Worm (Caenorhabditis elegans) whole organism, L4/young adult: ENCODE data around the gene C52E2.4.
"Not testable (repeated sequence)": the region's sequence is repeated elsewhere in the genome, so short reads cannot be mapped to it uniquely, and the experiment has no call there.

Source experiments
- W03F9.2 ChIP-seq: fragments of 150-350 bp; optimal IDR thresholded peaks from 2 replicates; lab custom pipeline; 2014; ENCODE audit warnings: missing biosample characterization, missing genetic modification characterization
- dao-5 ChIP-seq: sonication (generic microtip); optimal IDR thresholded peaks from 2 replicates; lab custom pipeline; 2016; ENCODE audit warnings: missing genotype, missing genetic modification characterization, moderate library complexity, missing compliant biosample characterization
- him-1 ChIP-seq: sonication (generic microtip); optimal IDR thresholded peaks from 2 replicates; lab custom pipeline; 2016; ENCODE audit warnings: missing genotype, missing genetic modification reagents, missing genetic modification characterization, missing compliant biosample characterization

C52E2.4 gene

ce11 chrII:1842894-1843293, at the start of gene C52E2.4, which contains the start of gene C52E2.5:
Gene C52E2.4, plus strand, starts transcription at chrII:1843145.
Gene C52E2.5, minus strand, starts transcription at chrII:1842936.
- TF ChIP-seq W03F9.2 (tag; lab: Kevin White, UChicago) (no peak), him-1 (tag; lab: Kevin White, UChicago) (no peak), dao-5 (tag; lab: Kevin White, UChicago) (no peak)

- TF ChIP-seq dao-5 (tag; lab: Kevin White, UChicago) (no peak), W03F9.2 (tag; lab: Kevin White, UChicago) (no peak), him-1 (tag; lab: Kevin White, UChicago) (no peak)
Measured at ce11 chrII:1806358-1806757, 36.6 kb upstream of the C52E2.4 start, which contains the start of gene C08F1.12. Gene C08F1.12, minus strand, starts transcription at chrII:1806458.

- no peak for TF ChIP-seq dao-5 (tag; lab: Kevin White, UChicago)
- TF ChIP-seq W03F9.2 (tag; lab: Kevin White, UChicago): no peak
- no peak for TF ChIP-seq him-1 (tag; lab: Kevin White, UChicago)
Measured at ce11 chrII:1808217-1808616, 34.7 kb upstream of the C52E2.4 start, which contains the start of gene C08F1.8. Gene C08F1.8, minus strand, starts transcription at chrII:1808317.

- no peak for TF ChIP-seq him-1 (tag; lab: Kevin White, UChicago)
- TF ChIP-seq dao-5 (tag; lab: Kevin White, UChicago): no peak
- no peak for TF ChIP-seq W03F9.2 (tag; lab: Kevin White, UChicago)
Measured at ce11 chrII:1816053-1816452, 26.9 kb upstream of the C52E2.4 start.

- TF ChIP-seq dao-5 (tag; lab: Kevin White, UChicago): no peak
- no peak for TF ChIP-seq him-1 (tag; lab: Kevin White, UChicago)
- no peak for TF ChIP-seq W03F9.2 (tag; lab: Kevin White, UChicago)
Measured at ce11 chrII:1818300-1818699, 24.6 kb upstream of the C52E2.4 start, which contains the start of gene fbxb-10. Gene fbxb-10, minus strand, starts transcription at chrII:1818400.

- TF ChIP-seq him-1 (tag; lab: Kevin White, UChicago) (no peak), W03F9.2 (tag; lab: Kevin White, UChicago) (peak; percentile 44), dao-5 (tag; lab: Kevin White, UChicago) (no peak)
Measured at ce11 chrII:1819944-1820570, 22.9 kb upstream of the C52E2.4 start, which contains the start of gene fbxc-19. Gene fbxc-19, plus strand, starts transcription at chrII:1820479.

- TF ChIP-seq W03F9.2 (tag; lab: Kevin White, UChicago): no peak
- no peak for TF ChIP-seq dao-5 (tag; lab: Kevin White, UChicago)
- no peak for TF ChIP-seq him-1 (tag; lab: Kevin White, UChicago)
Measured at ce11 chrII:1820774-1821173, 22.2 kb upstream of the C52E2.4 start, which contains the start of gene fbxa-3. Gene fbxa-3, minus strand, starts transcription at chrII:1820874.

- TF ChIP-seq dao-5, him-1, W03F9.2 (tag; lab: Kevin White, UChicago): not testable (repeated sequence)
Measured at ce11 chrII:1824329-1824728, 18.6 kb upstream of the C52E2.4 start, which contains the start of gene math-41. Gene math-41, plus strand, starts transcription at chrII:1824629.

ce11 chrII:1830182-1830682, 12.7 kb upstream of the C52E2.4 start, which contains the start of gene math-40:
Gene math-40, plus strand, starts transcription at chrII:1830632.
- TF ChIP-seq dao-5 (tag; lab: Kevin White, UChicago): no peak
- no peak for TF ChIP-seq him-1 (tag; lab: Kevin White, UChicago)
- TF ChIP-seq W03F9.2 (tag; lab: Kevin White, UChicago): no peak

- no peak for TF ChIP-seq dao-5 (tag; lab: Kevin White, UChicago)
- TF ChIP-seq him-1 (tag; lab: Kevin White, UChicago): no peak
- no peak for TF ChIP-seq W03F9.2 (tag; lab: Kevin White, UChicago)
Measured at ce11 chrII:1831883-1832388, 11.0 kb upstream of the C52E2.4 start, which contains the start of gene math-39. Gene math-39, plus strand, starts transcription at chrII:1832338.

- no peak for TF ChIP-seq W03F9.2 (tag; lab: Kevin White, UChicago)
- no peak for TF ChIP-seq dao-5 (tag; lab: Kevin White, UChicago)
- TF ChIP-seq him-1 (tag; lab: Kevin White, UChicago): no peak
Measured at ce11 chrII:1836204-1836603, 6.7 kb upstream of the C52E2.4 start, which contains the start of gene T08E11.1. Gene T08E11.1, plus strand, starts transcription at chrII:1836504.

ce11 chrII:1844552-1844951, 1.6 kb downstream of the C52E2.4 start:
- TF ChIP-seq him-1 (tag; lab: Kevin White, UChicago) (no peak), dao-5 (tag; lab: Kevin White, UChicago) (no peak), W03F9.2 (tag; lab: Kevin White, UChicago) (no peak)

- TF ChIP-seq dao-5 (tag; lab: Kevin White, UChicago): no peak
- TF ChIP-seq him-1 (tag; lab: Kevin White, UChicago): no peak
- no peak for TF ChIP-seq W03F9.2 (tag; lab: Kevin White, UChicago)
Measured at ce11 chrII:1848109-1848508, 5.2 kb downstream of the C52E2.4 start, which contains the start of gene fbxb-97. Gene fbxb-97, minus strand, starts transcription at chrII:1848161.
